Worm (Caenorhabditis elegans) whole organism, L1 larva: Measurements from ENCODE around the gene T26A5.8.

Source experiments
- C04F5.9 ChIP-seq: sonication (generic microtip); optimal IDR thresholded peaks from 2 replicates; lab custom pipeline; 2016; ENCODE audit warnings: missing genetic modification characterization, missing compliant biosample characterization
- C16A3.4 ChIP-seq: fragments of 150-350 bp; optimal IDR thresholded peaks from 2 replicates; lab custom pipeline; 2014; ENCODE audit warnings: missing biosample characterization, missing genetic modification characterization
- aha-1 ChIP-seq: fragments of 150-350 bp; optimal IDR thresholded peaks from 2 replicates; lab custom pipeline; 2014; ENCODE audit warnings: missing biosample characterization, missing genetic modification characterization
- aly-2 ChIP-seq: fragments of 150-350 bp; optimal IDR thresholded peaks from 2 replicates; lab custom pipeline; 2014; ENCODE audit warnings: missing biosample characterization, missing genetic modification characterization
- ceh-8 ChIP-seq: fragments of 200-800 bp; sonication (Bioruptor generic); optimal IDR thresholded peaks from 2 replicates; lab custom pipeline; 2018; ENCODE audit warnings: mild to moderate bottlenecking, missing genetic modification characterization, moderate library complexity, missing compliant biosample characterization
- ces-1 ChIP-seq: fragments of 150-350 bp; optimal IDR thresholded peaks from 2 replicates; lab custom pipeline; 2014; ENCODE audit warnings: missing biosample characterization, missing genetic modification reagents, missing genetic modification characterization
- dpl-1 ChIP-seq, 3 experiments: fragments of 150-350 bp in 2 of 3; sonication (generic microtip) in 1 of 3; optimal IDR thresholded peaks; 2 replicates each; lab custom pipeline; 2014 to 2017; ENCODE audit warnings: missing biosample characterization in 3 of 3, missing genetic modification characterization in 3 of 3, missing genetic modification reagents in 3 of 3
- efl-1 ChIP-seq, 4 experiments: fragments of 150-350 bp; optimal IDR thresholded peaks in 3 of 4; peaks in 1 of 4; 1 replicate in 1 of 4; 2 replicates in 3 of 4; lab custom pipeline; 2014; ENCODE audit warnings: missing biosample characterization in 2 of 4, missing genetic modification characterization in 2 of 4, missing genetic modification reagents in 2 of 4
- efl-3 ChIP-seq: fragments of 200-800 bp; sonication (Bioruptor generic); optimal IDR thresholded peaks from 2 replicates; lab custom pipeline; 2018; ENCODE audit warnings: mild to moderate bottlenecking, missing genetic modification characterization, missing compliant biosample characterization
- elt-2 ChIP-seq: sonication (generic microtip); optimal IDR thresholded peaks from 2 replicates; lab custom pipeline; 2016; ENCODE audit warnings: missing genetic modification characterization, mild to moderate bottlenecking, inconsistent platforms, missing compliant biosample characterization, missing genetic modification reagents
- fkh-10 ChIP-seq: sonication (generic microtip); optimal IDR thresholded peaks from 2 replicates; lab custom pipeline; 2017; ENCODE audit warnings: missing biosample characterization, missing genetic modification reagents, missing genetic modification characterization
- hlh-17 ChIP-seq: fragments of 200-800 bp; sonication (Bioruptor generic); optimal IDR thresholded peaks from 2 replicates; lab custom pipeline; 2018; ENCODE audit warnings: missing genetic modification characterization, mild to moderate bottlenecking, missing compliant biosample characterization, moderate library complexity, borderline replicate concordance
- hlh-4 ChIP-seq: sonication (generic microtip); optimal IDR thresholded peaks from 2 replicates; lab custom pipeline; 2016; ENCODE audit warnings: mild to moderate bottlenecking, missing genetic modification characterization, missing compliant biosample characterization
- hpl-2 ChIP-seq: fragments of 150-350 bp; optimal IDR thresholded peaks from 2 replicates; lab custom pipeline; 2014; ENCODE audit warnings: missing biosample characterization, missing genetic modification reagents, missing genetic modification characterization
- irx-1 ChIP-seq: sonication (generic microtip); optimal IDR thresholded peaks from 2 replicates; lab custom pipeline; 2016; ENCODE audit warnings: missing genetic modification characterization, missing compliant biosample characterization
- isw-1 ChIP-seq: fragments of 200-800 bp; sonication (Bioruptor generic); IDR thresholded peaks from 2 replicates; pipeline ENCODE4 v1.3.6; 2022; ENCODE audit warnings: missing genetic modification characterization, missing compliant biosample characterization
- jun-1 ChIP-seq: fragments of 150-350 bp; optimal IDR thresholded peaks from 2 replicates; lab custom pipeline; 2014; ENCODE audit warnings: missing biosample characterization, missing genetic modification reagents, missing genetic modification characterization
- lin-13 ChIP-seq: fragments of 150-350 bp; optimal IDR thresholded peaks from 2 replicates; lab custom pipeline; 2014; ENCODE audit warnings: missing biosample characterization, missing genetic modification reagents, missing genetic modification characterization
- lin-14 ChIP-seq: fragments of 200-800 bp; sonication (Bioruptor generic); optimal IDR thresholded peaks from 2 replicates; lab custom pipeline; 2018; ENCODE audit warnings: mild to moderate bottlenecking, missing genetic modification characterization, moderate library complexity, missing compliant biosample characterization
- lin-15B ChIP-seq: fragments of 150-350 bp; sonication (generic microtip); optimal IDR thresholded peaks from 3 replicates; lab custom pipeline; 2014; ENCODE audit warnings: missing biosample characterization, missing genetic modification characterization
- lin-39 ChIP-seq: fragments of 150-350 bp; optimal IDR thresholded peaks from 2 replicates; lab custom pipeline; 2014; ENCODE audit warnings: missing biosample characterization, missing genetic modification reagents, missing genetic modification characterization
- lsy-2 ChIP-seq, 2 experiments: fragments of 150-350 bp; optimal IDR thresholded peaks; 2 replicates each; lab custom pipeline; 2014; ENCODE audit warnings: missing biosample characterization in 2 of 2, missing genetic modification characterization in 2 of 2
- mab-9 ChIP-seq: fragments of 200-800 bp; sonication (Bioruptor generic); IDR thresholded peaks from 2 replicates; pipeline ENCODE4 v1.3.6; 2022; ENCODE audit warnings: missing genetic modification reagents, missing genetic modification characterization, missing compliant biosample characterization
- nhr-12 ChIP-seq: sonication (generic microtip); optimal IDR thresholded peaks from 2 replicates; lab custom pipeline; 2017; ENCODE audit warnings: missing biosample characterization, missing genetic modification characterization
- nhr-237 ChIP-seq: fragments of 150-350 bp; optimal IDR thresholded peaks from 2 replicates; lab custom pipeline; 2014; ENCODE audit warnings: missing biosample characterization, missing genetic modification characterization
- nhr-77 ChIP-seq: fragments of 150-350 bp; optimal IDR thresholded peaks from 2 replicates; lab custom pipeline; 2014; ENCODE audit warnings: missing biosample characterization, missing genetic modification characterization
- nhr-85 ChIP-seq: sonication (generic microtip); peaks from one replicate; lab custom pipeline; 2016; ENCODE audit warnings: missing genetic modification characterization, inconsistent platforms, missing compliant biosample characterization
- nhr-90 ChIP-seq: sonication (generic microtip); optimal IDR thresholded peaks from 2 replicates; lab custom pipeline; 2016; ENCODE audit warnings: mild to moderate bottlenecking, missing genetic modification characterization, missing compliant biosample characterization; ENCODE audit not compliant: poor library complexity
- pax-3 ChIP-seq: fragments of 200-800 bp; sonication (Bioruptor generic); optimal IDR thresholded peaks from 2 replicates; lab custom pipeline; 2018; ENCODE audit warnings: mild to moderate bottlenecking, missing genetic modification characterization, moderate library complexity, missing compliant biosample characterization
- pqm-1 ChIP-seq: sonication (generic microtip); optimal IDR thresholded peaks from 3 replicates; lab custom pipeline; 2017; ENCODE audit warnings: missing biosample characterization, missing genetic modification characterization
- snpc-4 ChIP-seq: fragments of 150-350 bp; optimal IDR thresholded peaks from 2 replicates; lab custom pipeline; 2014; ENCODE audit warnings: missing biosample characterization, missing genetic modification characterization
- sox-4 ChIP-seq: sonication (generic microtip); optimal IDR thresholded peaks from 2 replicates; lab custom pipeline; 2016; ENCODE audit warnings: missing genetic modification characterization, missing compliant biosample characterization
- sptf-1 ChIP-seq: fragments of 150-350 bp; optimal IDR thresholded peaks from 2 replicates; lab custom pipeline; 2014; ENCODE audit warnings: missing biosample characterization, missing genetic modification characterization
- swsn-7 ChIP-seq: sonication (generic microtip); optimal IDR thresholded peaks from 2 replicates; lab custom pipeline; 2016; ENCODE audit warnings: missing genetic modification characterization, missing compliant biosample characterization
- tbx-2 ChIP-seq: sonication (generic microtip); optimal IDR thresholded peaks from 2 replicates; lab custom pipeline; 2016; ENCODE audit warnings: missing genetic modification characterization, missing compliant biosample characterization
- tlp-1 ChIP-seq: fragments of 150-350 bp; optimal IDR thresholded peaks from 2 replicates; lab custom pipeline; 2014; ENCODE audit warnings: missing biosample characterization, missing genetic modification characterization
- unc-130 ChIP-seq: fragments of 150-350 bp; optimal IDR thresholded peaks from 2 replicates; lab custom pipeline; 2017; ENCODE audit warnings: missing biosample characterization, missing genetic modification characterization, inconsistent platforms
- unc-30 ChIP-seq: sonication (generic microtip); optimal IDR thresholded peaks from 2 replicates; lab custom pipeline; 2017; ENCODE audit warnings: missing biosample characterization, missing genetic modification characterization
- unc-86 ChIP-seq: sonication (generic microtip); optimal IDR thresholded peaks from 2 replicates; lab custom pipeline; 2016; ENCODE audit warnings: missing genetic modification characterization, missing compliant biosample characterization
- vab-15 ChIP-seq: sonication (generic microtip); optimal IDR thresholded peaks from 2 replicates; lab custom pipeline; 2017; ENCODE audit warnings: missing genotype, mild to moderate bottlenecking, missing genetic modification characterization, missing compliant biosample characterization
- xbp-1 ChIP-seq: sonication (generic microtip); optimal IDR thresholded peaks from 2 replicates; lab custom pipeline; 2016; ENCODE audit warnings: missing genetic modification characterization, missing compliant biosample characterization
- zag-1 ChIP-seq: fragments of 150-350 bp; optimal IDR thresholded peaks from 2 replicates; lab custom pipeline; 2014; ENCODE audit warnings: missing biosample characterization, missing genetic modification characterization

T26A5.8 gene

ce11 chrIII:6508327-6508726, 45.7 kb upstream of the T26A5.8 start (continued):
- no peak for TF ChIP-seq fkh-10 (GFP tag; lab: Kevin White, UChicago)
- no peak for TF ChIP-seq efl-3 (GFP tag; lab: Kevin White, UChicago)
- no peak for TF ChIP-seq unc-30 (tag; lab: Kevin White, UChicago)
- TF ChIP-seq nhr-85 (tag; lab: Kevin White, UChicago), result peak; percentile 72
- TF ChIP-seq hlh-4 (tag; lab: Kevin White, UChicago), result no peak
- TF ChIP-seq pqm-1 (tag; lab: Kevin White, UChicago), result no peak
- no peak for TF ChIP-seq C16A3.4

- TF ChIP-seq hlh-4 (tag; lab: Kevin White, UChicago), result no peak
- TF ChIP-seq dpl-1 (GFP tag; optimal IDR thresholded peaks at IDR 0.05; lab: Kevin White, UChicago), result no peak
- no peak for TF ChIP-seq zag-1 (tag; lab: Kevin White, UChicago)
- TF ChIP-seq ces-1 (GFP tag; lab: Kevin White, UChicago), result no peak
- TF ChIP-seq sptf-1 (tag; lab: Kevin White, UChicago), result no peak
- no peak for TF ChIP-seq aly-2 (tag; lab: Kevin White, UChicago)
- no peak for TF ChIP-seq unc-86
- TF ChIP-seq irx-1, result no peak
- TF ChIP-seq nhr-237 (tag; lab: Kevin White, UChicago), result no peak
- no peak for TF ChIP-seq pqm-1 (tag; lab: Kevin White, UChicago)
- no peak for TF ChIP-seq aha-1 (tag; lab: Kevin White, UChicago)
- no peak for TF ChIP-seq nhr-90
- TF ChIP-seq nhr-85 (tag; lab: Kevin White, UChicago), result no peak
- no peak for TF ChIP-seq lin-39
- TF ChIP-seq mab-9 (GFP tag; lab: Robert Waterston, UW), result no peak
- no peak for TF ChIP-seq tlp-1 (tag; lab: Kevin White, UChicago)
- TF ChIP-seq lin-14 (GFP tag; lab: Kevin White, UChicago), result no peak
- TF ChIP-seq swsn-7 (tag; lab: Kevin White, UChicago), result no peak
- no peak for TF ChIP-seq nhr-12 (tag; lab: Kevin White, UChicago)
- TF ChIP-seq tbx-2 (tag; lab: Kevin White, UChicago), result no peak
- TF ChIP-seq, all 84 proteins: peak for 0
Measured at ce11 chrIII:6507832-6508231, 45.2 kb upstream of the T26A5.8 start, which contains the start of gene F23F12.12. TSS of gene F23F12.12 (plus strand) at chrIII:6508132.

DNA sequence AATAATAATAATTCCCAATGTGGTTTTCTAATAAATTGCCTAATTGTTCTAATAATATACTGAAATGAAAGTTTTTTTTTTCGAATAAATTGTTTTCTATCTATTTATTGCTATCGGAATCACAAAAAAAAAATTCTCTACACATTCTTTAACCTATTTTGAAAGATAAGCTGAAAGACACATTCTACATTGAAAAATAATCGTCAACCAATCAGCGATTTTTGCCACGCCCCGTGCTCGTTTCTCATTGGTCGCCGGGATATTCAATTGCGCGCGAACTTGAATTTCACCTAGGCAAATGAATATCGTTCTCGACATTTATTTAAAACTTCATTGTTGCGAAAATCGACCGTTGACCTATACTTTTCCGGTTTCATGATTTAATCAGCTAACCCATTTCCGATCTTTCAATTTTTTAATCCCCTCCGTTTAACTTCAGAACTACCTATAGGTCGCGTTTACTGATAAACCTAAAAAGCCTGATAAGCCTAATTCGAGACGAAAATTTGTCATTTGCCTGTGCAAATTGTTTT, 37.4 kb upstream of the T26A5.8 start, which contains the start of gene F23F12.3:
Gene F23F12.3 (plus strand): TSS at position 483 of the 533 bp plus-strand sequence.
- TF ChIP-seq fkh-10 (GFP tag; lab: Kevin White, UChicago), result no peak
- TF ChIP-seq elt-2 (tag; lab: Kevin White, UChicago), result peak; percentile 32

DNA sequence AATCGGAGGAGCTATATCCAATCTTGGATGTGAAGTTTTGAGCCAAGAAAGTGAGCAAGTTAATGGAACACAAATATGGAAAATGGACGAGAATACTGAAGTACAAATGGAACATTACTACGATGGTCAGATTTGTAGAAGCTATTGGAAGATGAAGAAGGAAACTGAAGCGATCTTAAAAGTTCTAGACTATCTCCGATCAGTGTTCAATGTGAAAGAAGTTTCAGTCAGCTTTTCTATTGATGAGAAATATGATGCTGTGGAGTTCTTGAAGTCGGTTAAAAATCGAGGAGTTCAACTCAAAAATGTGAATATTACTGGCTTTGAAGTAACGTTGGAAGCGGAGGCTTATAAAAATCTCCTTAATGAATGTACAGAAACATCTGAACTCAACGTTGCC, 36.4 kb upstream of the T26A5.8 start:
- TF ChIP-seq lin-13, result no peak
- no peak for TF ChIP-seq unc-130 (tag; lab: Kevin White, UChicago)
- TF ChIP-seq efl-1 (optimal IDR thresholded peaks at IDR 0.05; lab: Kevin White, UChicago), result no peak
- TF ChIP-seq efl-1 (GFP tag; optimal IDR thresholded peaks at IDR 0.05 in 1 of 2; lab: Kevin White, UChicago), result peak in 1 of 2 experiments; percentile 71
- TF ChIP-seq hlh-17 (GFP tag; lab: Kevin White, UChicago), result no peak
- no peak for TF ChIP-seq xbp-1 (tag; lab: Kevin White, UChicago)

- TF ChIP-seq hpl-2 (GFP tag; lab: Kevin White, UChicago) (no peak), isw-1 (no peak), lsy-2 (tag; optimal IDR thresholded peaks at IDR 0.05; lab: Kevin White, UChicago) (no peak), sptf-1 (tag; lab: Kevin White, UChicago) (no peak), lin-14 (GFP tag; lab: Kevin White, UChicago) (no peak), lin-15B (tag; lab: Kevin White, UChicago) (no peak), sox-4 (tag; lab: Kevin White, UChicago) (no peak), efl-1 (optimal IDR thresholded peaks at IDR 0.05; lab: Kevin White, UChicago) (no peak), efl-1 (GFP tag; optimal IDR thresholded peaks at IDR 0.05 in 1 of 2; lab: Kevin White, UChicago) (no peak), pax-3 (tag; lab: Kevin White, UChicago) (no peak), zag-1 (tag; lab: Kevin White, UChicago) (no peak), snpc-4 (tag; lab: Kevin White, UChicago) (no peak), jun-1 (no peak), nhr-77 (tag; lab: Kevin White, UChicago) (no peak), C04F5.9 (no peak), ceh-8 (GFP tag; lab: Kevin White, UChicago) (no peak), nhr-237 (tag; lab: Kevin White, UChicago) (no peak), vab-15 (tag; lab: Kevin White, UChicago) (no peak)
Measured at ce11 chrIII:6498176-6498575, 35.5 kb upstream of the T26A5.8 start, which contains the start of gene sdz-15. TSS of gene sdz-15 (plus strand) at chrIII:6498476.
